Fruit fly (Drosophila melanogaster) whole organism, embryonic: ENCODE data around the gene CG4017.

ENCODE experiments used
- Atf6 ChIP-seq: fragments of 200-800 bp; sonication (Bioruptor generic); IDR thresholded peaks from 2 replicates; pipeline ENCODE4 v1.3.6; 2022; ENCODE audit warnings: missing biosample characterization, missing genetic modification characterization
- Bteb2 ChIP-seq: fragments of 200-800 bp; sonication (Bioruptor generic); optimal IDR thresholded peaks from 2 replicates; lab custom pipeline; 2016; ENCODE audit warnings: missing biosample characterization, missing genetic modification characterization
- CG10431 ChIP-seq: fragments of 200-800 bp; sonication (Bioruptor generic); optimal IDR thresholded peaks from 3 replicates; lab custom pipeline; 2018; ENCODE audit warnings: missing biosample characterization, mild to moderate bottlenecking, missing genetic modification characterization
- CG11504 ChIP-seq: fragments of 200-800 bp; sonication (Bioruptor generic); optimal IDR thresholded peaks from 3 replicates; lab custom pipeline; 2019; ENCODE audit warnings: missing biosample characterization, mild to moderate bottlenecking, missing genetic modification characterization, moderate library complexity
- CG12155 ChIP-seq: fragments of 200-800 bp; sonication (Bioruptor generic); optimal IDR thresholded peaks from 3 replicates; lab custom pipeline; 2016; ENCODE audit warnings: missing biosample characterization, missing genetic modification characterization
- CG14441 ChIP-seq: fragments of 200-800 bp; sonication (Bioruptor generic); IDR thresholded peaks from 2 replicates; pipeline ENCODE4 v1.3.6; 2022; ENCODE audit warnings: missing biosample characterization, missing genetic modification characterization
- CG15269 ChIP-seq: fragments of 200-800 bp; sonication (Bioruptor generic); optimal IDR thresholded peaks from 2 replicates; lab custom pipeline; 2018; ENCODE audit warnings: missing biosample characterization, mild to moderate bottlenecking, missing genetic modification characterization, moderate library complexity
- CG1529 ChIP-seq: fragments of 200-800 bp; sonication (Bioruptor generic); optimal IDR thresholded peaks from 3 replicates; lab custom pipeline; 2018; ENCODE audit warnings: missing biosample characterization, missing genetic modification characterization
- CG17359 ChIP-seq: fragments of 200-800 bp; sonication (Bioruptor generic); optimal IDR thresholded peaks from 3 replicates; lab custom pipeline; 2018; ENCODE audit warnings: missing biosample characterization, mild to moderate bottlenecking, missing genetic modification characterization, moderate library complexity
- CG17361 ChIP-seq: fragments of 200-800 bp; sonication (Bioruptor generic); IDR thresholded peaks from 3 replicates; pipeline ENCODE4 v1.3.6; 2022; ENCODE audit warnings: missing biosample characterization, missing genetic modification characterization
- CG17568 ChIP-seq: fragments of 200-800 bp; sonication (Bioruptor generic); optimal IDR thresholded peaks from 2 replicates; lab custom pipeline; 2018; ENCODE audit warnings: missing biosample characterization, mild to moderate bottlenecking, missing genetic modification characterization, moderate library complexity
- CG18599 ChIP-seq: fragments of 200-800 bp; sonication (Bioruptor generic); optimal IDR thresholded peaks from 3 replicates; lab custom pipeline; 2017; ENCODE audit warnings: missing biosample characterization, missing genetic modification characterization, mild to moderate bottlenecking, moderate library complexity, missing genetic modification reagents
- CG18764 ChIP-seq: fragments of 200-800 bp; sonication (Bioruptor generic); optimal IDR thresholded peaks from 3 replicates; lab custom pipeline; 2016; ENCODE audit warnings: missing biosample characterization, missing genetic modification characterization
- CG30431 ChIP-seq: fragments of 200-800 bp; sonication (Bioruptor generic); optimal IDR thresholded peaks from 2 replicates; lab custom pipeline; 2017; ENCODE audit warnings: missing biosample characterization, missing genetic modification characterization
- CG32532 ChIP-seq: fragments of 200-800 bp; sonication (Bioruptor generic); IDR thresholded peaks from 2 replicates; pipeline ENCODE4 v1.3.6; 2022; ENCODE audit warnings: missing biosample characterization, missing genetic modification characterization
- CG32767 ChIP-seq: fragments of 200-800 bp; sonication (Bioruptor generic); IDR thresholded peaks from 2 replicates; pipeline ENCODE4 v1.3.6; 2022; ENCODE audit warnings: missing biosample characterization, missing genetic modification characterization
- CG3847 ChIP-seq: fragments of 200-800 bp; sonication (Bioruptor generic); IDR thresholded peaks from 2 replicates; pipeline ENCODE4 v1.3.6; 2022; ENCODE audit warnings: missing biosample characterization, missing genetic modification characterization
- CG8359 ChIP-seq: fragments of 200-800 bp; sonication (Bioruptor generic); optimal IDR thresholded peaks from 2 replicates; lab custom pipeline; 2017; ENCODE audit warnings: missing biosample characterization, mild to moderate bottlenecking, missing genetic modification characterization, borderline replicate concordance
- CG8924 ChIP-seq: fragments of 200-800 bp; optimal IDR thresholded peaks from 3 replicates; lab custom pipeline; 2019; ENCODE audit warnings: missing biosample characterization, mild to moderate bottlenecking, missing genetic modification characterization, moderate library complexity
- CG9817 ChIP-seq: fragments of 200-800 bp; sonication (Bioruptor generic); optimal IDR thresholded peaks from 2 replicates; lab custom pipeline; 2018; ENCODE audit warnings: missing biosample characterization, mild to moderate bottlenecking, missing genetic modification characterization, moderate library complexity
- D19B ChIP-seq: fragments of 200-800 bp; sonication (Bioruptor generic); optimal IDR thresholded peaks from 2 replicates; lab custom pipeline; 2017; ENCODE audit warnings: missing biosample characterization, mild to moderate bottlenecking, missing genetic modification characterization
- Fer3 ChIP-seq: fragments of 200-800 bp; sonication (Bioruptor generic); optimal IDR thresholded peaks from 2 replicates; lab custom pipeline; 2018; ENCODE audit warnings: missing biosample characterization, mild to moderate bottlenecking, missing genetic modification characterization, moderate library complexity
- Hmr ChIP-seq: fragments of 200-800 bp; sonication (Bioruptor generic); optimal IDR thresholded peaks from 3 replicates; lab custom pipeline; 2017; ENCODE audit warnings: mild to moderate bottlenecking, missing biosample characterization, missing genetic modification reagents, missing genetic modification characterization
- Lhr ChIP-seq: fragments of 200-800 bp; sonication (Bioruptor generic); optimal IDR thresholded peaks from 3 replicates; lab custom pipeline; 2017; ENCODE audit warnings: mild to moderate bottlenecking, missing biosample characterization, missing genetic modification reagents, missing genetic modification characterization
- Myb ChIP-seq: fragments of 200-800 bp; sonication (Bioruptor generic); optimal IDR thresholded peaks from 2 replicates; lab custom pipeline; 2016; ENCODE audit warnings: missing biosample characterization, missing genetic modification characterization
- Pdp1 ChIP-seq, 2 experiments: fragments of 200-800 bp; sonication (Bioruptor generic); optimal IDR thresholded peaks; 3 replicates each; lab custom pipeline; 2016; ENCODE audit warnings: missing biosample characterization in 2 of 2, missing genetic modification characterization in 2 of 2, mild to moderate bottlenecking in 1 of 2, moderate library complexity in 1 of 2
- Ptx1 ChIP-seq: fragments of 200-800 bp; sonication (Bioruptor generic); IDR thresholded peaks from 2 replicates; pipeline ENCODE4 v1.3.6; 2022; ENCODE audit warnings: missing biosample characterization, missing genetic modification characterization
- Stat92E ChIP-seq, 3 experiments: fragments of >200 bp in 2 of 3; fragments of 200-800 bp in 1 of 3; sonication (Bioruptor generic) in 1 of 3; optimal IDR thresholded peaks; 2 replicates each; lab custom pipeline; 2017 to 2019; ENCODE audit warnings: missing biosample characterization in 3 of 3, missing genetic modification characterization in 3 of 3, mild to moderate bottlenecking in 1 of 3, moderate library complexity in 1 of 3
- Vsx1 ChIP-seq: fragments of 200-800 bp; sonication (Bioruptor generic); optimal IDR thresholded peaks from 2 replicates; lab custom pipeline; 2017; ENCODE audit warnings: missing biosample characterization, mild to moderate bottlenecking, missing genetic modification characterization, missing genetic modification reagents
- YL-1 ChIP-seq: fragments of 200-800 bp; sonication (Bioruptor generic); optimal IDR thresholded peaks from 3 replicates; lab custom pipeline; 2017; ENCODE audit warnings: missing biosample characterization, mild to moderate bottlenecking, missing genetic modification characterization
- al ChIP-seq: fragments of 200-800 bp; sonication (Bioruptor generic); IDR thresholded peaks from 2 replicates; pipeline ENCODE4 v1.3.6; 2022; ENCODE audit warnings: missing biosample characterization, missing genetic modification characterization
- ara ChIP-seq: fragments of 200-800 bp; sonication (Bioruptor generic); IDR thresholded peaks from 2 replicates; pipeline ENCODE4 v1.3.6; 2022; ENCODE audit warnings: missing biosample characterization, missing genetic modification characterization
- az2 ChIP-seq: fragments of 200-800 bp; sonication (Bioruptor generic); optimal IDR thresholded peaks from 3 replicates; lab custom pipeline; 2016; ENCODE audit warnings: missing biosample characterization, missing genetic modification characterization
- bsh ChIP-seq, 2 experiments: fragments of 200-800 bp; sonication (Bioruptor generic); optimal IDR thresholded peaks; 2 replicates each; lab custom pipeline; 2017 to 2018; ENCODE audit warnings: mild to moderate bottlenecking in 2 of 2, missing biosample characterization in 2 of 2, missing genetic modification characterization in 2 of 2, moderate library complexity in 1 of 2
- chif ChIP-seq, 2 experiments: fragments of 200-800 bp; sonication (Bioruptor generic); optimal IDR thresholded peaks; 3 replicates each; lab custom pipeline; 2016; ENCODE audit warnings: missing biosample characterization in 2 of 2, missing genetic modification characterization in 2 of 2
- crol ChIP-seq: fragments of 200-800 bp; sonication (Bioruptor generic); IDR thresholded peaks from 2 replicates; pipeline ENCODE4 v1.3.6; 2022; ENCODE audit warnings: missing biosample characterization, missing genetic modification characterization
- crp ChIP-seq, 2 experiments: fragments of 200-800 bp; sonication (Bioruptor generic); optimal IDR thresholded peaks; 2 replicates in 1 of 2; 3 replicates in 1 of 2; lab custom pipeline; 2017; ENCODE audit warnings: missing biosample characterization in 2 of 2, missing genetic modification characterization in 2 of 2, mild to moderate bottlenecking in 1 of 2, moderate library complexity in 1 of 2
- danr ChIP-seq: fragments of 200-800 bp; sonication (Bioruptor generic); IDR thresholded peaks from 2 replicates; pipeline ENCODE4 v1.3.6; 2022; ENCODE audit warnings: missing biosample characterization, missing genetic modification characterization
- dm ChIP-seq: fragments of 200-800 bp; sonication (Bioruptor generic); optimal IDR thresholded peaks from 3 replicates; lab custom pipeline; 2016; ENCODE audit warnings: missing biosample characterization, missing genetic modification characterization
- dysf ChIP-seq: fragments of 200-800 bp; sonication (Bioruptor generic); IDR thresholded peaks from 3 replicates; pipeline ENCODE4 v1.3.6; 2022; ENCODE audit warnings: missing biosample characterization, missing genetic modification characterization
- gem ChIP-seq: fragments of 200-800 bp; sonication (Bioruptor generic); optimal IDR thresholded peaks from 2 replicates; lab custom pipeline; 2019; ENCODE audit warnings: missing biosample characterization, mild to moderate bottlenecking, missing genetic modification characterization, moderate library complexity
- jumu ChIP-seq: fragments of 200-800 bp; sonication (Bioruptor generic); optimal IDR thresholded peaks from 3 replicates; lab custom pipeline; 2016; ENCODE audit warnings: missing biosample characterization, missing genetic modification characterization
- lilli ChIP-seq: fragments of 200-800 bp; sonication (Bioruptor generic); optimal IDR thresholded peaks from 3 replicates; lab custom pipeline; 2016; ENCODE audit warnings: missing biosample characterization, missing genetic modification characterization
- lmd ChIP-seq: fragments of 200-800 bp; sonication (Bioruptor generic); IDR thresholded peaks from 2 replicates; pipeline ENCODE4 v1.3.6; 2022; ENCODE audit warnings: missing biosample characterization, missing genetic modification characterization
- pum ChIP-seq: fragments of 200-800 bp; sonication (Bioruptor generic); optimal IDR thresholded peaks from 2 replicates; lab custom pipeline; 2016; ENCODE audit warnings: missing biosample characterization, missing genetic modification characterization
- sens ChIP-seq: fragments of 200-800 bp; sonication (Bioruptor generic); peaks from one replicate; lab custom pipeline; 2016; ENCODE audit warnings: missing biosample characterization, missing genetic modification characterization
- shn ChIP-seq: fragments of 200-800 bp; sonication (Bioruptor generic); optimal IDR thresholded peaks from 3 replicates; lab custom pipeline; 2016; ENCODE audit warnings: missing biosample characterization, missing genetic modification characterization
- slbo ChIP-seq: fragments of 200-800 bp; sonication (Bioruptor generic); IDR thresholded peaks from 2 replicates; pipeline ENCODE4 v1.3.6; 2022; ENCODE audit warnings: missing biosample characterization, missing genetic modification characterization
- stc ChIP-seq: fragments of 200-800 bp; sonication (Bioruptor generic); IDR thresholded peaks from 2 replicates; pipeline ENCODE4 v1.3.6; 2022; ENCODE audit warnings: missing biosample characterization, missing genetic modification characterization
- unpg ChIP-seq: fragments of 200-800 bp; sonication (Bioruptor generic); optimal IDR thresholded peaks from 3 replicates; lab custom pipeline; 2018; ENCODE audit warnings: missing biosample characterization, mild to moderate bottlenecking, missing genetic modification characterization, moderate library complexity

The CG4017 gene

dm6 chr2L:9779147-9779546 lies 12.3 kb downstream of the CG4017 start (continued):
- TF ChIP-seq CG17361 (GFP tag; lab: Robert Waterston, UW) (0 out of 3 replicates have a peak, but pooled peaks have one; percentile 15), jumu (GFP tag; lab: Kevin White, UChicago) (peak; percentile 27), Myb (GFP tag; lab: Kevin White, UChicago) (peak; percentile 31), chif (GFP tag; optimal IDR thresholded peaks at IDR 0.05; lab: Kevin White, UChicago) (peak in 1 of 2 experiments; percentile 32), dm (GFP tag; lab: Kevin White, UChicago) (no peak), YL-1 (GFP tag; lab: Kevin White, UChicago) (no peak), gem (tag; lab: Kevin White, UChicago) (peak; percentile 61), danr (GFP tag; lab: Robert Waterston, UW) (no peak), crol (GFP tag; lab: Robert Waterston, UW) (no peak), CG17359 (no peak), az2 (GFP tag; lab: Kevin White, UChicago) (peak; percentile 5), CG15269 (tag; lab: Kevin White, UChicago) (peak; percentile 66), Lhr (GFP tag; lab: Kevin White, UChicago) (no peak), CG30431 (GFP tag; lab: Kevin White, UChicago) (peak; percentile 14), CG11504 (tag; lab: Kevin White, UChicago) (peak; percentile 50), sens (GFP tag; lab: Kevin White, UChicago) (peak; percentile 51), crp (GFP tag; optimal IDR thresholded peaks at IDR 0.05; lab: Kevin White, UChicago) (no peak), al (GFP tag; lab: Robert Waterston, UW) (peak; percentile 26; the same call in 1 of the 2 replicates), CG18599 (GFP tag; lab: Kevin White, UChicago) (peak; percentile 55), pum (GFP tag; lab: Kevin White, UChicago) (peak; percentile 6), CG1529 (GFP tag; lab: Kevin White, UChicago) (no peak), CG32532 (GFP tag; lab: Robert Waterston, UW) (peak; percentile 38; the same call in 1 of the 2 replicates), shn (peak; percentile 29), CG18764 (GFP tag; lab: Kevin White, UChicago) (no peak), Stat92E (GFP tag; optimal IDR thresholded peaks at IDR 0.05; lab: Kevin White, UChicago) (no peak), CG9817 (tag; lab: Kevin White, UChicago) (peak; percentile 42), dysf (GFP tag; lab: Robert Waterston, UW) (peak; percentile 46; the same call in 2 of the 3 replicates), slbo (peak; percentile 67), CG14441 (0 out of 2 replicates have a peak, but pooled peaks have one; percentile 10), Atf6 (peak; percentile 67), CG8359 (GFP tag; lab: Kevin White, UChicago) (no peak), CG12155 (GFP tag; lab: Kevin White, UChicago) (peak; percentile 29), Bteb2 (GFP tag; lab: Kevin White, UChicago) (no peak), CG3847 (GFP tag; lab: Robert Waterston, UW) (peak; percentile 29; the same call in 1 of the 2 replicates), CG10431 (GFP tag; lab: Kevin White, UChicago) (no peak), CG17568 (GFP tag; lab: Kevin White, UChicago) (no peak), ara (GFP tag; lab: Robert Waterston, UW) (no peak), Ptx1 (GFP tag; lab: Robert Waterston, UW) (0 out of 2 replicates have a peak, but pooled peaks have one; percentile 20), lmd (GFP tag; lab: Robert Waterston, UW) (peak; percentile 48; the same call in 1 of the 2 replicates), Pdp1 (GFP tag; optimal IDR thresholded peaks at IDR 0.05; lab: Kevin White, UChicago) (no peak), CG32767 (0 out of 2 replicates have a peak, but pooled peaks have one; percentile 16), Vsx1 (GFP tag; lab: Kevin White, UChicago) (no peak), stc (GFP tag; lab: Robert Waterston, UW) (no peak), bsh (GFP tag; optimal IDR thresholded peaks at IDR 0.05; lab: Kevin White, UChicago) (peak in 1 of 2 experiments; percentile 32), D19B (peak; percentile 62), CG8924 (tag; lab: Kevin White, UChicago) (peak; percentile 25), Fer3 (tag; lab: Kevin White, UChicago) (peak; percentile 40), unpg (GFP tag; lab: Kevin White, UChicago) (peak; percentile 26), lilli (GFP tag; lab: Kevin White, UChicago) (peak; percentile 32), Hmr (peak; percentile 75)
